Worm (Caenorhabditis elegans) whole organism, early embryonic: ENCODE results near the gene pxn-2.

Source experiments
- ceh-36 ChIP-seq: sonication (generic microtip); optimal IDR thresholded peaks from 2 replicates; lab custom pipeline; 2016; ENCODE audit warnings: missing genetic modification characterization, inconsistent platforms, missing compliant biosample characterization
- flt-1 ChIP-seq: fragments of 200-800 bp; sonication (Bioruptor generic); IDR thresholded peaks from 2 replicates; pipeline ENCODE4 v1.3.6; 2022; ENCODE audit warnings: missing genetic modification characterization, missing compliant biosample characterization
- pes-1 ChIP-seq: fragments of 200-800 bp; sonication (Bioruptor generic); IDR thresholded peaks from 2 replicates; pipeline ENCODE4 v1.3.6; 2022; ENCODE audit warnings: missing genetic modification reagents, missing genetic modification characterization, missing compliant biosample characterization
- scrt-1 ChIP-seq: fragments of 200-800 bp; sonication (Bioruptor generic); IDR thresholded peaks from 2 replicates; pipeline ENCODE4 v1.3.6; 2022; ENCODE audit warnings: missing genetic modification characterization, missing compliant biosample characterization
- tbx-37 ChIP-seq: fragments of 200-800 bp; sonication (Bioruptor generic); conservative IDR thresholded peaks from 2 replicates; pipeline ENCODE4 v1.3.6; 2022; ENCODE audit warnings: missing genetic modification reagents, missing genetic modification characterization, missing compliant biosample characterization

DNA sequence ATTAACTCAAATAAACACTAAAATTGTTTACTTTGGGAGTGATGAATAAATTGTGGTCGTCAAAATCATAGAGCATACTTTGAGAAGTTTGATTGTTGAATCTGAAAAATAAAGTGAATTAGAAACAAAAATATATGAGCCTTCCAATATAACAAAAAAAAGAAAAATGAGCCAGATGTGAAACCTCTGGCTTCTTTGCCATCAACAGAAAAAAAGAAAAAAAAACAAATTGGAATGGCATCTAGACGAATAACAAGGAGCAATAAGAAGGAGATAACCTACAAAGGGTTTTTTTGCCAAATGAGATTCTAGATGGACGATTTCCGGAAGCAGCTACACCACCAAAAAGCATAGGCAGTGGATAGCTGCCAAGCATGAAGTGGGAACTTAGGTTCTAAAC, 31.5 kb upstream of the pxn-2 start, which contains the start of gene F58A3.4:
- no peak for TF ChIP-seq pes-1 (GFP tag; lab: Robert Waterston, UW)
- no peak for TF ChIP-seq tbx-37 (GFP tag; lab: Robert Waterston, UW)
- TF ChIP-seq scrt-1 (GFP tag; lab: Robert Waterston, UW) = no peak
- no peak for TF ChIP-seq flt-1
- no peak for TF ChIP-seq ceh-36 (tag; lab: Kevin White, UChicago)
